Worm (Caenorhabditis elegans) whole organism, L4 larva: ENCODE results near the gene unc-68.

Experiments
- D1046.2 ChIP-seq: fragments of 200-800 bp; sonication (Bioruptor generic); IDR thresholded peaks from 2 replicates; pipeline ENCODE4 v1.3.6; 2022; ENCODE audit warnings: missing genetic modification characterization, missing compliant biosample characterization
- Y48G9A.11 ChIP-seq: fragments of 200-800 bp; sonication (Bioruptor generic); IDR thresholded peaks from 2 replicates; pipeline ENCODE4 v1.3.6; 2022; ENCODE audit warnings: missing genetic modification reagents, missing genetic modification characterization, missing compliant biosample characterization
- ZK337.2 ChIP-seq: fragments of 200-800 bp; sonication (Bioruptor generic); IDR thresholded peaks from 2 replicates; pipeline ENCODE4 v1.3.6; 2022; ENCODE audit warnings: missing genetic modification reagents, missing genetic modification characterization, missing compliant biosample characterization
- ZK546.5 ChIP-seq, 2 experiments: sonication (generic microtip); optimal IDR thresholded peaks; 2 replicates each; lab custom pipeline; 2017; ENCODE audit warnings: missing biosample characterization in 2 of 2, missing genetic modification characterization in 2 of 2
- ama-1 ChIP-seq: fragments of 150-350 bp; optimal IDR thresholded peaks from 2 replicates; lab custom pipeline; 2014; ENCODE audit warnings: inconsistent platforms, mixed read lengths
- arid-1 ChIP-seq: fragments of 200-800 bp; sonication (Bioruptor generic); conservative IDR thresholded peaks from 2 replicates; pipeline ENCODE4 v1.3.6; 2022; ENCODE audit warnings: missing genetic modification reagents, missing genetic modification characterization, missing compliant biosample characterization
- ceh-20 ChIP-seq: fragments of 200-800 bp; sonication (Bioruptor generic); IDR thresholded peaks from 2 replicates; pipeline ENCODE4 v1.3.6; 2022; ENCODE audit warnings: missing genetic modification reagents, missing genetic modification characterization, missing compliant biosample characterization
- ctbp-1 ChIP-seq: fragments of 200-800 bp; sonication (Bioruptor generic); IDR thresholded peaks from 2 replicates; pipeline ENCODE4 v1.3.6; 2022; ENCODE audit warnings: missing genetic modification reagents, missing genetic modification characterization, missing compliant biosample characterization
- daf-19 ChIP-seq: fragments of 200-800 bp; sonication (Bioruptor generic); conservative IDR thresholded peaks from 2 replicates; pipeline ENCODE4 v1.3.6; 2022; ENCODE audit warnings: missing genetic modification characterization, missing compliant biosample characterization
- daf-8 ChIP-seq: fragments of 200-800 bp; sonication (Bioruptor generic); IDR thresholded peaks from 2 replicates; pipeline ENCODE4 v1.3.6; 2022; ENCODE audit warnings: missing genetic modification characterization, missing compliant biosample characterization
- dmd-8 ChIP-seq: fragments of 200-800 bp; sonication (Bioruptor generic); IDR thresholded peaks from 2 replicates; pipeline ENCODE4 v1.3.6; 2022; ENCODE audit warnings: missing genetic modification characterization, missing compliant biosample characterization
- dmd-9 ChIP-seq: fragments of 200-800 bp; sonication (Bioruptor generic); IDR thresholded peaks from 2 replicates; pipeline ENCODE4 v1.3.6; 2022; ENCODE audit warnings: missing genetic modification reagents, missing genetic modification characterization, missing compliant biosample characterization
- duxl-1 ChIP-seq: sonication (generic microtip); optimal IDR thresholded peaks from 2 replicates; lab custom pipeline; 2016; ENCODE audit warnings: mild to moderate bottlenecking, missing genetic modification characterization, moderate library complexity, missing compliant biosample characterization; ENCODE audit not compliant: poor library complexity
- fos-1 ChIP-seq: fragments of 150-350 bp; optimal IDR thresholded peaks from 2 replicates; lab custom pipeline; 2014; ENCODE audit warnings: missing biosample characterization, missing genetic modification characterization
- gei-8 ChIP-seq: fragments of 200-800 bp; sonication (Bioruptor generic); optimal IDR thresholded peaks from 2 replicates; lab custom pipeline; 2018; ENCODE audit warnings: mild to moderate bottlenecking, missing genetic modification characterization, missing compliant biosample characterization
- hmg-1.1 ChIP-seq: fragments of 200-800 bp; sonication (Bioruptor generic); IDR thresholded peaks from 2 replicates; pipeline ENCODE4 v1.3.6; 2022; ENCODE audit warnings: missing genetic modification reagents, missing genetic modification characterization, missing compliant biosample characterization
- lim-7 ChIP-seq: fragments of 200-800 bp; sonication (Bioruptor generic); IDR thresholded peaks from 2 replicates; pipeline ENCODE4 v1.3.6; 2022; ENCODE audit warnings: missing genetic modification characterization, missing compliant biosample characterization
- lin-15B ChIP-seq: fragments of 150-350 bp; sonication (generic microtip); optimal IDR thresholded peaks from 3 replicates; lab custom pipeline; 2014; ENCODE audit warnings: missing biosample characterization, missing genetic modification characterization
- lin-38 ChIP-seq: fragments of 200-800 bp; sonication (Bioruptor generic); IDR thresholded peaks from 2 replicates; pipeline ENCODE4 v1.3.6; 2022; ENCODE audit warnings: missing genetic modification reagents, missing genetic modification characterization, missing compliant biosample characterization
- lir-3 ChIP-seq: sonication (generic microtip); optimal IDR thresholded peaks from 2 replicates; lab custom pipeline; 2016; ENCODE audit warnings: mild to moderate bottlenecking, missing genetic modification characterization, missing compliant biosample characterization
- madf-9 ChIP-seq: fragments of 200-800 bp; sonication (Bioruptor generic); conservative IDR thresholded peaks from 2 replicates; pipeline ENCODE4 v1.3.6; 2022; ENCODE audit warnings: missing genetic modification reagents, missing genetic modification characterization, missing compliant biosample characterization
- mdl-1 ChIP-seq, 2 experiments: fragments of 150-350 bp in 1 of 2; sonication (generic microtip) in 1 of 2; optimal IDR thresholded peaks; 2 replicates each; lab custom pipeline; 2014 to 2017; ENCODE audit warnings: missing biosample characterization in 2 of 2, missing genetic modification characterization in 2 of 2
- mep-1 ChIP-seq: fragments of 150-350 bp; sonication (generic microtip); optimal IDR thresholded peaks from 3 replicates; lab custom pipeline; 2014; ENCODE audit warnings: missing biosample characterization, missing genetic modification characterization
- mes-2 ChIP-seq: sonication (generic microtip); optimal IDR thresholded peaks from 2 replicates; lab custom pipeline; 2016; ENCODE audit warnings: missing genotype, mild to moderate bottlenecking, missing genetic modification characterization, missing compliant biosample characterization; ENCODE audit not compliant: poor library complexity, severe bottlenecking
- mxl-2 ChIP-seq: fragments of 200-800 bp; sonication (Bioruptor generic); conservative IDR thresholded peaks from 2 replicates; pipeline ENCODE4 v1.3.6; 2022; ENCODE audit warnings: missing genetic modification reagents, missing genetic modification characterization, missing compliant biosample characterization
- mxl-3 ChIP-seq: fragments of 200-800 bp; sonication (Bioruptor generic); optimal IDR thresholded peaks from 2 replicates; lab custom pipeline; 2018; ENCODE audit warnings: mild to moderate bottlenecking, missing genetic modification characterization, missing compliant biosample characterization
- nhr-11 ChIP-seq: fragments of 150-350 bp; optimal IDR thresholded peaks from 2 replicates; lab custom pipeline; 2014; ENCODE audit warnings: missing biosample characterization, missing genetic modification characterization
- nhr-28 ChIP-seq: fragments of 150-350 bp; optimal IDR thresholded peaks from 2 replicates; lab custom pipeline; 2014; ENCODE audit warnings: missing biosample characterization, missing genetic modification characterization
- nhr-41 ChIP-seq: fragments of 200-800 bp; sonication (Bioruptor generic); IDR thresholded peaks from 2 replicates; pipeline ENCODE4 v1.3.6; 2022; ENCODE audit warnings: missing genetic modification reagents, missing genetic modification characterization, missing compliant biosample characterization
- nhr-42 ChIP-seq: fragments of 200-800 bp; sonication (Bioruptor generic); IDR thresholded peaks from 2 replicates; pipeline ENCODE4 v1.3.6; 2022; ENCODE audit warnings: missing genetic modification characterization, missing compliant biosample characterization
- nhr-6 ChIP-seq: fragments of 150-350 bp; optimal IDR thresholded peaks from 2 replicates; lab custom pipeline; 2014; ENCODE audit warnings: missing biosample characterization, missing genetic modification characterization
- nhr-77 ChIP-seq: fragments of 150-350 bp; optimal IDR thresholded peaks from 2 replicates; lab custom pipeline; 2014; ENCODE audit warnings: missing biosample characterization, missing genetic modification characterization
- pha-4 ChIP-seq, 2 experiments: fragments of 150-350 bp in 1 of 2; fragments of 200-800 bp in 1 of 2; sonication (Bioruptor generic) in 1 of 2; IDR thresholded peaks in 1 of 2; optimal IDR thresholded peaks in 1 of 2; 2 replicates each; pipeline versions ENCODE4 v1.3.6 to Lab custom; 2014 to 2022; ENCODE audit warnings: missing genetic modification characterization in 2 of 2, missing genetic modification reagents in 2 of 2, missing biosample characterization in 1 of 2, missing compliant biosample characterization in 1 of 2
- php-3 ChIP-seq: fragments of 200-800 bp; sonication (Bioruptor generic); IDR thresholded peaks from 2 replicates; pipeline ENCODE4 v1.3.6; 2022; ENCODE audit warnings: missing genetic modification reagents, missing genetic modification characterization, missing compliant biosample characterization
- rbr-2 ChIP-seq: sonication (generic microtip); optimal IDR thresholded peaks from 2 replicates; lab custom pipeline; 2016; ENCODE audit warnings: missing genotype, missing genetic modification characterization, missing compliant biosample characterization
- saeg-2 ChIP-seq: fragments of 200-800 bp; sonication (Bioruptor generic); IDR thresholded peaks from 2 replicates; pipeline ENCODE4 v1.3.6; 2022; ENCODE audit warnings: missing genetic modification reagents, missing genetic modification characterization, missing compliant biosample characterization
- set-16 ChIP-seq: fragments of 200-800 bp; sonication (Bioruptor generic); IDR thresholded peaks from 2 replicates; pipeline ENCODE4 v1.3.6; 2022; ENCODE audit warnings: missing genetic modification reagents, missing genetic modification characterization, missing compliant biosample characterization
- skn-1 ChIP-seq: fragments of 150-350 bp; optimal IDR thresholded peaks from 2 replicates; lab custom pipeline; 2014; ENCODE audit warnings: missing biosample characterization, missing genetic modification characterization
- snpc-1.2 ChIP-seq: fragments of 200-800 bp; sonication (Bioruptor generic); IDR thresholded peaks from 2 replicates; pipeline ENCODE4 v1.3.6; 2022; ENCODE audit warnings: missing genetic modification reagents, missing genetic modification characterization, missing compliant biosample characterization
- snpc-4 ChIP-seq: fragments of 150-350 bp; optimal IDR thresholded peaks from 2 replicates; lab custom pipeline; 2014; ENCODE audit warnings: missing biosample characterization, missing genetic modification characterization
- tag-97 ChIP-seq: fragments of 200-800 bp; sonication (Bioruptor generic); IDR thresholded peaks from 2 replicates; pipeline ENCODE4 v1.3.6; 2022; ENCODE audit warnings: missing genetic modification characterization, missing compliant biosample characterization
- unc-39 ChIP-seq: sonication (generic microtip); optimal IDR thresholded peaks from 2 replicates; lab custom pipeline; 2017; ENCODE audit warnings: missing biosample characterization, missing genetic modification characterization
- unc-62 ChIP-seq, 3 experiments: fragments of 150-350 bp in 1 of 3; sonication (generic microtip); optimal IDR thresholded peaks in 2 of 3; peaks in 1 of 3; 1 replicate in 1 of 3; 2 replicates in 2 of 3; lab custom pipeline; 2014 to 2017; ENCODE audit warnings: missing biosample characterization in 3 of 3, missing genetic modification characterization in 3 of 3, missing genetic modification reagents in 3 of 3, missing genotype in 1 of 3
- vab-7 ChIP-seq: fragments of 200-800 bp; sonication (Bioruptor generic); IDR thresholded peaks from 2 replicates; pipeline ENCODE4 v1.3.6; 2022; ENCODE audit warnings: missing genetic modification reagents, missing genetic modification characterization, missing compliant biosample characterization
- zfp-2 ChIP-seq: sonication (generic microtip); optimal IDR thresholded peaks from 2 replicates; lab custom pipeline; 2016; ENCODE audit warnings: mild to moderate bottlenecking, missing genetic modification characterization, missing compliant biosample characterization
- zip-11 ChIP-seq: fragments of 200-800 bp; sonication (Bioruptor generic); IDR thresholded peaks from 2 replicates; pipeline ENCODE4 v1.3.6; 2022; ENCODE audit warnings: missing genetic modification characterization, missing compliant biosample characterization
- ztf-11 ChIP-seq: fragments of 150-350 bp; optimal IDR thresholded peaks from 2 replicates; lab custom pipeline; 2014; ENCODE audit warnings: missing biosample characterization, missing genetic modification characterization

unc-68 gene

ce11 chrV:6893681-6894080, 35.2 kb downstream of the unc-68 start:
- TF ChIP-seq ceh-20, result 0 out of 2 replicates have a peak, but pooled peaks have one; percentile 21
- TF ChIP-seq dmd-9 (GFP tag; lab: Robert Waterston, UW), result no peak
- TF ChIP-seq mes-2 (tag; lab: Kevin White, UChicago), result peak; percentile 22
- 0 out of 2 replicates have a peak, but pooled peaks have one; percentile 21 for TF ChIP-seq pha-4 (GFP tag; IDR thresholded peaks at IDR 0.05; lab: Robert Waterston, UW)
- no peak for TF ChIP-seq pha-4 (tag; optimal IDR thresholded peaks at IDR 0.05; lab: Kevin White, UChicago)
- no peak for TF ChIP-seq unc-39 (tag; lab: Kevin White, UChicago)
- TF ChIP-seq tag-97 (GFP tag; lab: Robert Waterston, UW), result no peak
- TF ChIP-seq nhr-11 (tag; lab: Kevin White, UChicago), result peak; percentile 33
- 0 out of 2 replicates have a peak, but pooled peaks have one; percentile 30 for TF ChIP-seq ctbp-1
- TF ChIP-seq set-16 (GFP tag; lab: Robert Waterston, UW), result peak; percentile 14; the same call in 1 of the 2 replicates
- TF ChIP-seq rbr-2 (tag; lab: Kevin White, UChicago), result peak; percentile 15

- TF ChIP-seq snpc-1.2 (GFP tag; lab: Robert Waterston, UW), result peak; percentile 79
- TF ChIP-seq nhr-11 (tag; lab: Kevin White, UChicago), result no peak
- TF ChIP-seq mdl-1 (tag; optimal IDR thresholded peaks at IDR 0.05; lab: Kevin White, UChicago), result no peak
- no peak for TF ChIP-seq nhr-41
- TF ChIP-seq madf-9 (GFP tag; lab: Robert Waterston, UW), result peak; percentile 74
- TF ChIP-seq nhr-6, result no peak
- TF ChIP-seq snpc-4 (tag; lab: Kevin White, UChicago), result no peak
- no peak for TF ChIP-seq ama-1 (lab: Kevin White, UChicago)
- peak; percentile 59; the same call in 1 of the 2 replicates for TF ChIP-seq zip-11 (GFP tag; lab: Robert Waterston, UW)
- no peak for TF ChIP-seq fos-1 (tag; lab: Kevin White, UChicago)
- TF ChIP-seq unc-39 (tag; lab: Kevin White, UChicago), result no peak
- TF ChIP-seq hmg-1.1 (GFP tag; lab: Robert Waterston, UW), result peak; percentile 84
- TF ChIP-seq rbr-2 (tag; lab: Kevin White, UChicago), result peak; percentile 59
- peak; percentile 72 for TF ChIP-seq dmd-9 (GFP tag; lab: Robert Waterston, UW)
- peak; percentile 65 for TF ChIP-seq nhr-77 (tag; lab: Kevin White, UChicago)
- TF ChIP-seq zfp-2, result no peak
- no peak for TF ChIP-seq daf-19 (GFP tag; lab: Robert Waterston, UW)
- TF ChIP-seq php-3 (GFP tag; lab: Robert Waterston, UW), result 0 out of 2 replicates have a peak, but pooled peaks have one; percentile 21
- TF ChIP-seq lin-15B (tag; lab: Kevin White, UChicago), result no peak
- TF ChIP-seq ztf-11 (tag; lab: Kevin White, UChicago), result no peak
- no peak for TF ChIP-seq daf-8 (GFP tag; lab: Robert Waterston, UW)
- peak; percentile 87 for TF ChIP-seq gei-8 (GFP tag; lab: Kevin White, UChicago)
- peak; percentile 70 for TF ChIP-seq mep-1
- peak; percentile 66 for TF ChIP-seq arid-1 (GFP tag; lab: Robert Waterston, UW)
- peak; percentile 91 for TF ChIP-seq vab-7 (GFP tag; lab: Robert Waterston, UW)
- no peak for TF ChIP-seq unc-62 (GFP tag; optimal IDR thresholded peaks at IDR 0.05 in 1 of 2; lab: Kevin White, UChicago)
- TF ChIP-seq unc-62 (tag; optimal IDR thresholded peaks at IDR 0.05; lab: Kevin White, UChicago), result no peak
- no peak for TF ChIP-seq skn-1 (tag; lab: Kevin White, UChicago)
- TF ChIP-seq dmd-8 (GFP tag; lab: Robert Waterston, UW), result peak; percentile 81; the same call in 1 of the 2 replicates
- TF ChIP-seq duxl-1, result peak; percentile 77
- peak; percentile 49; the same call in 1 of the 2 replicates for TF ChIP-seq mxl-2
- peak; percentile 73 for TF ChIP-seq ctbp-1
- peak; percentile 83 for TF ChIP-seq Y48G9A.11 (GFP tag; lab: Robert Waterston, UW)
- TF ChIP-seq mxl-3 (GFP tag; lab: Kevin White, UChicago), result peak; percentile 29
- TF ChIP-seq lin-38, result peak; percentile 77
- no peak for TF ChIP-seq saeg-2
- peak; percentile 79 for TF ChIP-seq pha-4 (GFP tag; IDR thresholded peaks at IDR 0.05; lab: Robert Waterston, UW)
- no peak for TF ChIP-seq pha-4 (tag; optimal IDR thresholded peaks at IDR 0.05; lab: Kevin White, UChicago)
- TF ChIP-seq ZK546.5 (tag; optimal IDR thresholded peaks at IDR 0.05; lab: Kevin White, UChicago), result no peak
- peak; percentile 89 for TF ChIP-seq lim-7
- TF ChIP-seq lir-3 (tag; lab: Kevin White, UChicago), result peak; percentile 57
- TF ChIP-seq D1046.2 (GFP tag; lab: Robert Waterston, UW), result peak; percentile 57; the same call in 1 of the 2 replicates
- no peak for TF ChIP-seq nhr-42 (GFP tag; lab: Robert Waterston, UW)
- no peak for TF ChIP-seq ZK337.2 (GFP tag; lab: Robert Waterston, UW)
- TF ChIP-seq nhr-28, result peak; percentile 20
Observed at ce11 chrV:6888828-6889227, 40.0 kb downstream of the unc-68 start.
